Fruit fly (Drosophila melanogaster) whole organism, embryonic: ENCODE results near the gene CG18281.

ENCODE experiments used
- Adf1 ChIP-seq: fragments of 200-800 bp; sonication (Bioruptor generic); IDR thresholded peaks from 2 replicates; pipeline ENCODE4 v1.3.6; 2022; ENCODE audit warnings: missing biosample characterization, missing genetic modification characterization
- Atf-2 ChIP-seq: fragments of 200-800 bp; sonication (Bioruptor generic); optimal IDR thresholded peaks from 2 replicates; lab custom pipeline; 2016; ENCODE audit warnings: missing biosample characterization, missing genetic modification characterization
- BtbVII ChIP-seq: fragments of 200-800 bp; sonication (Bioruptor generic); optimal IDR thresholded peaks from 3 replicates; lab custom pipeline; 2017; ENCODE audit warnings: missing biosample characterization, mild to moderate bottlenecking, missing genetic modification characterization
- CG10274 ChIP-seq: fragments of 200-800 bp; sonication (Bioruptor generic); optimal IDR thresholded peaks from 3 replicates; lab custom pipeline; 2017; ENCODE audit warnings: missing biosample characterization, mild to moderate bottlenecking, missing genetic modification characterization
- CG10321 ChIP-seq: fragments of 200-800 bp; sonication (Bioruptor generic); IDR thresholded peaks from 2 replicates; pipeline ENCODE4 v1.3.6; 2022; ENCODE audit warnings: missing biosample characterization, missing genetic modification characterization
- CG14441 ChIP-seq: fragments of 200-800 bp; sonication (Bioruptor generic); IDR thresholded peaks from 2 replicates; pipeline ENCODE4 v1.3.6; 2022; ENCODE audit warnings: missing biosample characterization, missing genetic modification characterization
- CG15514 ChIP-seq: fragments of 200-800 bp; sonication (Bioruptor generic); optimal IDR thresholded peaks from 3 replicates; lab custom pipeline; 2017; ENCODE audit warnings: missing biosample characterization, missing genetic modification characterization, mild to moderate bottlenecking, moderate library complexity, missing genetic modification reagents
- CG18764 ChIP-seq: fragments of 200-800 bp; sonication (Bioruptor generic); optimal IDR thresholded peaks from 3 replicates; lab custom pipeline; 2016; ENCODE audit warnings: missing biosample characterization, missing genetic modification characterization
- CG2678 ChIP-seq: fragments of 200-800 bp; sonication (Bioruptor generic); optimal IDR thresholded peaks from 3 replicates; lab custom pipeline; 2019; ENCODE audit warnings: missing biosample characterization, mild to moderate bottlenecking, missing genetic modification characterization, moderate library complexity
- CG2889 ChIP-seq: fragments of 200-800 bp; sonication (Bioruptor generic); IDR thresholded peaks from 3 replicates; pipeline ENCODE4 v1.3.6; 2022; ENCODE audit warnings: missing biosample characterization, missing genetic modification characterization
- CG30431 ChIP-seq: fragments of 200-800 bp; sonication (Bioruptor generic); optimal IDR thresholded peaks from 2 replicates; lab custom pipeline; 2017; ENCODE audit warnings: missing biosample characterization, missing genetic modification characterization
- CG33213 ChIP-seq: fragments of 200-800 bp; sonication (Bioruptor generic); optimal IDR thresholded peaks from 3 replicates; lab custom pipeline; 2016; ENCODE audit warnings: missing biosample characterization, missing genetic modification characterization
- CG34224 ChIP-seq: fragments of 200-800 bp; sonication (Bioruptor generic); IDR thresholded peaks from 3 replicates; pipeline ENCODE4 v1.3.6; 2022; ENCODE audit warnings: missing biosample characterization, missing genetic modification characterization; ENCODE audit not compliant: partially characterized antibody
- CG4404 ChIP-seq: fragments of 200-800 bp; sonication (Bioruptor generic); IDR thresholded peaks from 2 replicates; pipeline ENCODE4 v1.3.6; 2022; ENCODE audit warnings: missing biosample characterization, missing genetic modification characterization
- CG5180 ChIP-seq: fragments of 200-800 bp; sonication (Bioruptor generic); optimal IDR thresholded peaks from 3 replicates; lab custom pipeline; 2017; ENCODE audit warnings: missing biosample characterization, missing genetic modification characterization, mild to moderate bottlenecking, moderate library complexity, missing genetic modification reagents
- CG6654 ChIP-seq: fragments of 200-800 bp; sonication (Bioruptor generic); optimal IDR thresholded peaks from 2 replicates; lab custom pipeline; 2017; ENCODE audit warnings: missing biosample characterization, mild to moderate bottlenecking, missing genetic modification characterization
- CG7745 ChIP-seq: fragments of 200-800 bp; sonication (Bioruptor generic); optimal IDR thresholded peaks from 2 replicates; lab custom pipeline; 2018; ENCODE audit warnings: missing biosample characterization, mild to moderate bottlenecking, missing genetic modification characterization, moderate library complexity
- CG8281 ChIP-seq: fragments of 200-800 bp; sonication (Bioruptor generic); optimal IDR thresholded peaks from 2 replicates; lab custom pipeline; 2018; ENCODE audit warnings: missing biosample characterization, mild to moderate bottlenecking, missing genetic modification characterization, moderate library complexity
- Dad ChIP-seq: fragments of 200-800 bp; sonication (Bioruptor generic); optimal IDR thresholded peaks from 3 replicates; lab custom pipeline; 2016; ENCODE audit warnings: missing biosample characterization, missing genetic modification characterization
- Dek ChIP-seq: fragments of 200-800 bp; sonication (Bioruptor generic); optimal IDR thresholded peaks from 3 replicates; lab custom pipeline; 2019; ENCODE audit warnings: missing biosample characterization, mild to moderate bottlenecking, missing genetic modification characterization, moderate library complexity
- E2f2 ChIP-seq: fragments of 200-800 bp; sonication (Bioruptor generic); IDR thresholded peaks from 2 replicates; pipeline ENCODE4 v1.3.6; 2022; ENCODE audit warnings: missing biosample characterization, missing genetic modification characterization
- Hsf ChIP-seq: fragments of 200-800 bp; sonication (Bioruptor generic); optimal IDR thresholded peaks from 3 replicates; lab custom pipeline; 2016; ENCODE audit warnings: missing biosample characterization, missing genetic modification characterization
- Meics ChIP-seq: fragments of 200-800 bp; sonication (Bioruptor generic); optimal IDR thresholded peaks from 2 replicates; lab custom pipeline; 2017; ENCODE audit warnings: missing biosample characterization, mild to moderate bottlenecking, missing genetic modification characterization
- Side ChIP-seq: fragments of 200-800 bp; sonication (Bioruptor generic); optimal IDR thresholded peaks from 2 replicates; lab custom pipeline; 2016; ENCODE audit warnings: missing biosample characterization, missing genetic modification characterization
- Spps ChIP-seq: fragments of 200-800 bp; sonication (Bioruptor generic); optimal IDR thresholded peaks from 2 replicates; lab custom pipeline; 2018; ENCODE audit warnings: missing biosample characterization, mild to moderate bottlenecking, missing genetic modification characterization
- Sry-β ChIP-seq: fragments of 200-800 bp; sonication (Bioruptor generic); optimal IDR thresholded peaks from 2 replicates; lab custom pipeline; 2018; ENCODE audit warnings: missing biosample characterization, mild to moderate bottlenecking, missing genetic modification characterization, moderate library complexity
- bbx ChIP-seq: fragments of 200-800 bp; sonication (Bioruptor generic); IDR thresholded peaks from 2 replicates; pipeline ENCODE4 v1.3.6; 2022; ENCODE audit warnings: missing biosample characterization, missing genetic modification characterization; ENCODE audit not compliant: partially characterized antibody
- bcd ChIP-seq: fragments of 200-800 bp; sonication (Bioruptor generic); optimal IDR thresholded peaks from 2 replicates; lab custom pipeline; 2017; ENCODE audit warnings: missing biosample characterization, mild to moderate bottlenecking, missing genetic modification characterization
- cas ChIP-seq: fragments of 200-800 bp; sonication (Bioruptor generic); IDR thresholded peaks from 2 replicates; pipeline ENCODE4 v1.3.6; 2022; ENCODE audit warnings: missing biosample characterization, missing genetic modification characterization
- chif ChIP-seq, 2 experiments: fragments of 200-800 bp; sonication (Bioruptor generic); optimal IDR thresholded peaks; 3 replicates each; lab custom pipeline; 2016; ENCODE audit warnings: missing biosample characterization in 2 of 2, missing genetic modification characterization in 2 of 2
- croc ChIP-seq: fragments of 200-800 bp; sonication (Bioruptor generic); conservative IDR thresholded peaks from 3 replicates; pipeline ENCODE4 v1.3.6; 2022; ENCODE audit warnings: missing biosample characterization, missing genetic modification characterization
- crp ChIP-seq, 2 experiments: fragments of 200-800 bp; sonication (Bioruptor generic); optimal IDR thresholded peaks; 2 replicates in 1 of 2; 3 replicates in 1 of 2; lab custom pipeline; 2017; ENCODE audit warnings: missing biosample characterization in 2 of 2, missing genetic modification characterization in 2 of 2, mild to moderate bottlenecking in 1 of 2, moderate library complexity in 1 of 2
- danr ChIP-seq: fragments of 200-800 bp; sonication (Bioruptor generic); IDR thresholded peaks from 2 replicates; pipeline ENCODE4 v1.3.6; 2022; ENCODE audit warnings: missing biosample characterization, missing genetic modification characterization
- dimm ChIP-seq: fragments of 200-800 bp; sonication (Bioruptor generic); IDR thresholded peaks from 2 replicates; pipeline ENCODE4 v1.3.6; 2022; ENCODE audit warnings: missing biosample characterization, missing genetic modification characterization
- hb ChIP-seq: fragments of 200-800 bp; sonication (Bioruptor generic); IDR thresholded peaks from 3 replicates; pipeline ENCODE4 v1.3.6; 2022; ENCODE audit warnings: missing biosample characterization, missing genetic modification characterization; ENCODE audit not compliant: partially characterized antibody
- kay ChIP-seq: fragments of 200-800 bp; sonication (Bioruptor generic); optimal IDR thresholded peaks from 2 replicates; lab custom pipeline; 2016; ENCODE audit warnings: missing biosample characterization, missing genetic modification characterization
- lola ChIP-seq, 3 experiments: fragments of >200 bp in 2 of 3; fragments of 200-800 bp in 1 of 3; sonication (Bioruptor generic) in 1 of 3; optimal IDR thresholded peaks; 2 replicates each; lab custom pipeline; 2017 to 2019; ENCODE audit warnings: missing biosample characterization in 3 of 3, missing genetic modification characterization in 3 of 3, mild to moderate bottlenecking in 1 of 3, moderate library complexity in 1 of 3
- onecut ChIP-seq: fragments of 200-800 bp; sonication (Bioruptor generic); IDR thresholded peaks from 2 replicates; pipeline ENCODE4 v1.3.6; 2022; ENCODE audit warnings: missing biosample characterization, missing genetic modification characterization
- pb ChIP-seq: fragments of 200-800 bp; sonication (Bioruptor generic); optimal IDR thresholded peaks from 3 replicates; lab custom pipeline; 2016; ENCODE audit warnings: missing biosample characterization, missing genetic modification characterization
- pfk ChIP-seq: fragments of 200-800 bp; sonication (Bioruptor generic); optimal IDR thresholded peaks from 2 replicates; lab custom pipeline; 2018; ENCODE audit warnings: missing biosample characterization, mild to moderate bottlenecking, missing genetic modification characterization, moderate library complexity
- row ChIP-seq: fragments of 200-800 bp; sonication (Bioruptor generic); IDR thresholded peaks from 3 replicates; pipeline ENCODE4 v1.3.6; 2022; ENCODE audit warnings: missing biosample characterization, missing genetic modification characterization
- salm ChIP-seq: fragments of 200-800 bp; sonication (Bioruptor generic); optimal IDR thresholded peaks from 2 replicates; lab custom pipeline; 2018; ENCODE audit warnings: missing biosample characterization, mild to moderate bottlenecking, missing genetic modification characterization
- schlank ChIP-seq: fragments of 200-800 bp; sonication (Bioruptor generic); optimal IDR thresholded peaks from 2 replicates; lab custom pipeline; 2018; ENCODE audit warnings: missing biosample characterization, mild to moderate bottlenecking, missing genetic modification characterization
- sens ChIP-seq: fragments of 200-800 bp; sonication (Bioruptor generic); peaks from one replicate; lab custom pipeline; 2016; ENCODE audit warnings: missing biosample characterization, missing genetic modification characterization
- sens-2 ChIP-seq: fragments of 200-800 bp; sonication (Bioruptor generic); IDR thresholded peaks from 2 replicates; pipeline ENCODE4 v1.3.6; 2022; ENCODE audit warnings: missing biosample characterization, missing genetic modification characterization
- sqz ChIP-seq: fragments of 200-800 bp; sonication (Bioruptor generic); optimal IDR thresholded peaks from 3 replicates; lab custom pipeline; 2018; ENCODE audit warnings: missing biosample characterization, mild to moderate bottlenecking, missing genetic modification characterization
- vfl ChIP-seq: fragments of 200-800 bp; sonication (Bioruptor generic); optimal IDR thresholded peaks from 2 replicates; lab custom pipeline; 2016; ENCODE audit warnings: missing biosample characterization, missing genetic modification characterization
- vvl ChIP-seq: fragments of 200-800 bp; sonication (Bioruptor generic); IDR thresholded peaks from 2 replicates; pipeline ENCODE4 v1.3.6; 2022; ENCODE audit warnings: missing biosample characterization, missing genetic modification characterization
- zen ChIP-seq: fragments of 200-800 bp; sonication (Bioruptor generic); optimal IDR thresholded peaks from 3 replicates; lab custom pipeline; 2018; ENCODE audit warnings: missing biosample characterization, mild to moderate bottlenecking, missing genetic modification characterization, moderate library complexity

The CG18281 gene

dm6 chr3L:20516519-20517178 lies 17.0 kb downstream of the CG18281 start (continued):
- TF ChIP-seq Spps (tag; lab: Kevin White, UChicago): peak; percentile 17
- no peak; the same call in 1 of the 2 replicates for TF ChIP-seq E2f2 (GFP tag; lab: Robert Waterston, UW)
- TF ChIP-seq CG10321 (GFP tag; lab: Robert Waterston, UW): 0 out of 2 replicates have a peak, but pooled peaks have one; percentile 10
- TF ChIP-seq vfl (GFP tag; lab: Kevin White, UChicago): no peak
- no peak for TF ChIP-seq danr (GFP tag; lab: Robert Waterston, UW)
- TF ChIP-seq CG4404: 0 out of 2 replicates have a peak, but pooled peaks have one; percentile 34
- no peak for TF ChIP-seq Atf-2 (GFP tag; lab: Kevin White, UChicago)
- 0 out of 3 replicates have a peak, but pooled peaks have one; percentile 31 for TF ChIP-seq CG34224 (GFP tag; lab: Robert Waterston, UW)
- TF ChIP-seq CG2678 (tag; lab: Kevin White, UChicago): peak; percentile 76
- TF ChIP-seq CG18764: peak; percentile 9
- TF ChIP-seq lola (GFP tag; optimal IDR thresholded peaks at IDR 0.05; lab: Kevin White, UChicago): peak in 1 of 3 experiments; percentile 46
- TF ChIP-seq Adf1 (GFP tag; lab: Robert Waterston, UW): peak; percentile 20; the same call in 1 of the 2 replicates
- TF ChIP-seq row (GFP tag; lab: Robert Waterston, UW): peak; percentile 83
- TF ChIP-seq crp (GFP tag; optimal IDR thresholded peaks at IDR 0.05; lab: Kevin White, UChicago): no peak
- peak; percentile 99 for TF ChIP-seq CG6654 (GFP tag; lab: Kevin White, UChicago)
- TF ChIP-seq bcd (GFP tag; lab: Kevin White, UChicago): peak; percentile 14
- TF ChIP-seq pb: no peak
- TF ChIP-seq onecut: no peak; the same call in 1 of the 2 replicates
- no peak for TF ChIP-seq sqz (GFP tag; lab: Kevin White, UChicago)
- TF ChIP-seq kay (GFP tag; lab: Kevin White, UChicago): no peak
- TF ChIP-seq Sry-β (GFP tag; lab: Kevin White, UChicago): no peak
- TF ChIP-seq Dek (tag; lab: Kevin White, UChicago): no peak
- TF ChIP-seq CG15514 (GFP tag; lab: Kevin White, UChicago): peak; percentile 16
- TF ChIP-seq Side (GFP tag; lab: Kevin White, UChicago): no peak
- TF ChIP-seq CG10274 (GFP tag; lab: Kevin White, UChicago): no peak
- no peak for TF ChIP-seq Dad (GFP tag; lab: Kevin White, UChicago)
- TF ChIP-seq schlank (tag; lab: Kevin White, UChicago): no peak
- no peak for TF ChIP-seq CG30431 (GFP tag; lab: Kevin White, UChicago)
- peak; percentile 49; the same call in 1 of the 2 replicates for TF ChIP-seq CG14441 (GFP tag; lab: Robert Waterston, UW)
- no peak for TF ChIP-seq dimm (GFP tag; lab: Robert Waterston, UW)
- peak; percentile 23 for TF ChIP-seq salm (tag; lab: Kevin White, UChicago)
- TF ChIP-seq CG5180 (GFP tag; lab: Kevin White, UChicago): no peak
- no peak for TF ChIP-seq sens-2 (GFP tag; lab: Robert Waterston, UW)
- peak; percentile 31 for TF ChIP-seq BtbVII
- TF ChIP-seq CG2889 (GFP tag; lab: Robert Waterston, UW): peak; percentile 67; the same call in 2 of the 3 replicates
- TF ChIP-seq croc (GFP tag; lab: Robert Waterston, UW): no peak
- TF ChIP-seq Hsf (GFP tag; lab: Kevin White, UChicago): no peak
- peak; percentile 37 for TF ChIP-seq Meics (GFP tag; lab: Kevin White, UChicago)
- TF ChIP-seq pfk: no peak
- no peak for TF ChIP-seq zen (tag; lab: Kevin White, UChicago)
- 0 out of 2 replicates have a peak, but pooled peaks have one; percentile 18 for TF ChIP-seq bbx (GFP tag; lab: Robert Waterston, UW)
- TF ChIP-seq vvl (GFP tag; lab: Robert Waterston, UW): peak; percentile 19; the same call in 1 of the 2 replicates
- no peak for TF ChIP-seq cas (GFP tag; lab: Robert Waterston, UW)
- no peak for TF ChIP-seq CG33213
- peak; percentile 81 for TF ChIP-seq sens (GFP tag; lab: Kevin White, UChicago)
- no peak for TF ChIP-seq chif (GFP tag; optimal IDR thresholded peaks at IDR 0.05; lab: Kevin White, UChicago)
- no peak for TF ChIP-seq hb (GFP tag; lab: Robert Waterston, UW)
- TF ChIP-seq CG7745 (tag; lab: Kevin White, UChicago): peak; percentile 53
- no peak for TF ChIP-seq CG8281 (tag; lab: Kevin White, UChicago)
